Fruit fly (Drosophila melanogaster) whole organism, prepupa: ENCODE results near the gene CG33510.

Source experiments
- Blimp-1 ChIP-seq: fragments of 200-800 bp; sonication (Bioruptor generic); optimal IDR thresholded peaks from 3 replicates; lab custom pipeline; 2017; ENCODE audit warnings: missing biosample characterization, missing genetic modification characterization, mild to moderate bottlenecking, moderate library complexity, missing genetic modification reagents
- CG10669 ChIP-seq: fragments of 200-800 bp; sonication (Bioruptor generic); optimal IDR thresholded peaks from 3 replicates; lab custom pipeline; 2018; ENCODE audit warnings: missing biosample characterization, mild to moderate bottlenecking, missing genetic modification characterization, moderate library complexity
- CG11294 ChIP-seq: fragments of 200-800 bp; sonication (Bioruptor generic); IDR thresholded peaks from 2 replicates; pipeline ENCODE4 v1.3.6; 2022; ENCODE audit warnings: missing biosample characterization, missing genetic modification characterization
- CG11762 ChIP-seq: fragments of 200-800 bp; sonication (Bioruptor generic); optimal IDR thresholded peaks from 3 replicates; lab custom pipeline; 2016; ENCODE audit warnings: missing biosample characterization, missing genetic modification characterization; ENCODE audit not compliant: insufficient read depth
- CG15336 ChIP-seq: fragments of 200-800 bp; sonication (Bioruptor generic); IDR thresholded peaks from 2 replicates; pipeline ENCODE4 v1.3.6; 2022; ENCODE audit warnings: missing biosample characterization, missing genetic modification characterization
- CG1621 ChIP-seq: fragments of 200-800 bp; sonication (Bioruptor generic); optimal IDR thresholded peaks from 3 replicates; lab custom pipeline; 2018; ENCODE audit warnings: missing biosample characterization, mild to moderate bottlenecking, missing genetic modification characterization
- CG3032 ChIP-seq: fragments of 200-800 bp; optimal IDR thresholded peaks from 2 replicates; lab custom pipeline; 2019; ENCODE audit warnings: missing biosample characterization, mild to moderate bottlenecking, missing genetic modification characterization, moderate library complexity
- CG31627 ChIP-seq: fragments of 200-800 bp; sonication (Bioruptor generic); optimal IDR thresholded peaks from 3 replicates; lab custom pipeline; 2016; ENCODE audit warnings: missing biosample characterization, missing genetic modification characterization
- CG32006 ChIP-seq: fragments of 200-800 bp; sonication (Bioruptor generic); optimal IDR thresholded peaks from 3 replicates; lab custom pipeline; 2017; ENCODE audit warnings: missing biosample characterization, mild to moderate bottlenecking, missing genetic modification characterization
- CG34406 ChIP-seq: fragments of 200-800 bp; sonication (Bioruptor generic); optimal IDR thresholded peaks from 3 replicates; lab custom pipeline; 2016; ENCODE audit warnings: missing biosample characterization, missing genetic modification characterization
- CG3919 ChIP-seq: fragments of 200-800 bp; sonication (Bioruptor generic); optimal IDR thresholded peaks from 3 replicates; lab custom pipeline; 2016; ENCODE audit warnings: missing biosample characterization, missing genetic modification characterization
- CG6276 ChIP-seq: fragments of 200-800 bp; sonication (Bioruptor generic); optimal IDR thresholded peaks from 2 replicates; lab custom pipeline; 2017; ENCODE audit warnings: missing biosample characterization, mild to moderate bottlenecking, missing genetic modification characterization
- CG6792 ChIP-seq: fragments of 200-800 bp; sonication (Bioruptor generic); optimal IDR thresholded peaks from 3 replicates; lab custom pipeline; 2016; ENCODE audit warnings: missing biosample characterization, missing genetic modification characterization
- CG6808 ChIP-seq: fragments of 200-800 bp; sonication (Bioruptor generic); optimal IDR thresholded peaks from 3 replicates; lab custom pipeline; 2017; ENCODE audit warnings: missing biosample characterization, missing genetic modification characterization, mild to moderate bottlenecking, moderate library complexity, missing genetic modification reagents
- CG6854 ChIP-seq: fragments of 200-800 bp; sonication (Bioruptor generic); optimal IDR thresholded peaks from 2 replicates; lab custom pipeline; 2017; ENCODE audit warnings: missing biosample characterization, mild to moderate bottlenecking, missing genetic modification characterization
- CG7368 ChIP-seq: fragments of 200-800 bp; sonication (Bioruptor generic); optimal IDR thresholded peaks from 3 replicates; lab custom pipeline; 2016; ENCODE audit warnings: missing biosample characterization, missing genetic modification characterization
- CG8632 ChIP-seq: fragments of 200-800 bp; sonication (Bioruptor generic); optimal IDR thresholded peaks from 3 replicates; lab custom pipeline; 2016; ENCODE audit warnings: missing biosample characterization, missing genetic modification characterization
- Eip93F ChIP-seq: fragments of 200-800 bp; sonication (Bioruptor generic); optimal IDR thresholded peaks from 2 replicates; lab custom pipeline; 2016; ENCODE audit warnings: missing biosample characterization, mild to moderate bottlenecking, missing genetic modification characterization
- Ets21C ChIP-seq: fragments of 200-800 bp; sonication (Bioruptor generic); optimal IDR thresholded peaks from 3 replicates; lab custom pipeline; 2016; ENCODE audit warnings: missing biosample characterization, missing genetic modification characterization
- Ets96B ChIP-seq: fragments of 200-800 bp; optimal IDR thresholded peaks from 2 replicates; lab custom pipeline; 2019; ENCODE audit warnings: missing biosample characterization, mild to moderate bottlenecking, missing genetic modification characterization, moderate library complexity
- Gug ChIP-seq: fragments of 200-800 bp; sonication (Bioruptor generic); IDR thresholded peaks from 2 replicates; pipeline ENCODE4 v1.3.6; 2022; ENCODE audit warnings: missing biosample characterization, missing genetic modification characterization
- Hr39 ChIP-seq: fragments of 200-800 bp; sonication (Bioruptor generic); optimal IDR thresholded peaks from 2 replicates; lab custom pipeline; 2016; ENCODE audit warnings: missing biosample characterization, missing genetic modification characterization
- Lpt ChIP-seq: fragments of 200-800 bp; sonication (Bioruptor generic); optimal IDR thresholded peaks from 3 replicates; lab custom pipeline; 2016; ENCODE audit warnings: missing biosample characterization, missing genetic modification characterization
- OdsH ChIP-seq: fragments of 200-800 bp; sonication (Bioruptor generic); optimal IDR thresholded peaks from 3 replicates; lab custom pipeline; 2016; ENCODE audit warnings: missing biosample characterization, missing genetic modification characterization
- Smox ChIP-seq: fragments of 200-800 bp; sonication (Bioruptor generic); optimal IDR thresholded peaks from 3 replicates; lab custom pipeline; 2016; ENCODE audit warnings: missing biosample characterization, missing genetic modification characterization
- Sox14 ChIP-seq: fragments of 200-800 bp; sonication (Bioruptor generic); optimal IDR thresholded peaks from 3 replicates; lab custom pipeline; 2016; ENCODE audit warnings: missing biosample characterization, missing genetic modification characterization
- Sox15 ChIP-seq: fragments of 200-800 bp; sonication (Bioruptor generic); optimal IDR thresholded peaks from 3 replicates; lab custom pipeline; 2016; ENCODE audit warnings: missing biosample characterization, missing genetic modification characterization
- acj6 ChIP-seq: fragments of 200-800 bp; sonication (Bioruptor generic); optimal IDR thresholded peaks from 3 replicates; lab custom pipeline; 2016; ENCODE audit warnings: missing biosample characterization, missing genetic modification characterization
- dsx ChIP-seq: fragments of 200-800 bp; optimal IDR thresholded peaks from 3 replicates; lab custom pipeline; 2019; ENCODE audit warnings: missing biosample characterization, mild to moderate bottlenecking, missing genetic modification characterization, moderate library complexity; ENCODE audit not compliant: poor library complexity, severe bottlenecking
- eg ChIP-seq: fragments of 200-800 bp; sonication (Bioruptor generic); IDR thresholded peaks from 3 replicates; pipeline ENCODE4 v1.3.6; 2022; ENCODE audit warnings: missing biosample characterization, missing genetic modification characterization
- fd59A ChIP-seq: fragments of 200-800 bp; sonication (Bioruptor generic); optimal IDR thresholded peaks from 2 replicates; lab custom pipeline; 2017; ENCODE audit warnings: missing biosample characterization, mild to moderate bottlenecking, missing genetic modification characterization, missing genetic modification reagents
- fkh ChIP-seq: fragments of 200-800 bp; sonication (Bioruptor generic); optimal IDR thresholded peaks from 3 replicates; lab custom pipeline; 2017; ENCODE audit warnings: missing biosample characterization, mild to moderate bottlenecking, missing genetic modification characterization, moderate library complexity
- net ChIP-seq: fragments of 200-800 bp; sonication (Bioruptor generic); optimal IDR thresholded peaks from 3 replicates; lab custom pipeline; 2016; ENCODE audit warnings: missing biosample characterization, missing genetic modification characterization
- pdm3 ChIP-seq: fragments of 200-800 bp; sonication (Bioruptor generic); optimal IDR thresholded peaks from 3 replicates; lab custom pipeline; 2016; ENCODE audit warnings: missing biosample characterization, missing genetic modification characterization
- spab ChIP-seq: fragments of 200-800 bp; sonication (Bioruptor generic); optimal IDR thresholded peaks from 2 replicates; lab custom pipeline; 2017; ENCODE audit warnings: missing biosample characterization, mild to moderate bottlenecking, missing genetic modification characterization, missing genetic modification reagents
- ss ChIP-seq, 2 experiments: fragments of 200-800 bp; sonication (Bioruptor generic); optimal IDR thresholded peaks; 2 replicates in 1 of 2; 3 replicates in 1 of 2; lab custom pipeline; 2017 to 2018; ENCODE audit warnings: mild to moderate bottlenecking in 2 of 2, missing biosample characterization in 2 of 2, missing genetic modification characterization in 2 of 2, moderate library complexity in 1 of 2
- svp ChIP-seq: fragments of 200-800 bp; sonication (Bioruptor generic); peaks from one replicate; lab custom pipeline; 2016; ENCODE audit warnings: missing biosample characterization, missing genetic modification characterization
- topi ChIP-seq: fragments of 200-800 bp; sonication (Bioruptor generic); optimal IDR thresholded peaks from 3 replicates; lab custom pipeline; 2016; ENCODE audit warnings: missing biosample characterization, missing genetic modification characterization
- vri ChIP-seq: fragments of 200-800 bp; sonication (Bioruptor generic); optimal IDR thresholded peaks from 3 replicates; lab custom pipeline; 2016; ENCODE audit warnings: missing biosample characterization, mild to moderate bottlenecking, missing genetic modification characterization

The CG33510 gene

dm6 chr2L:21096448-21096994 lies 12.4 kb upstream of the CG33510 start, which contains the start of gene CG34136 (continued):
- TF ChIP-seq eg (GFP tag; lab: Robert Waterston, UW) (peak; percentile 85), svp (GFP tag; lab: Kevin White, UChicago) (peak; percentile 96), CG32006 (GFP tag; lab: Kevin White, UChicago) (peak; percentile 77), CG3032 (tag; lab: Kevin White, UChicago) (peak; percentile 51), CG31627 (GFP tag; lab: Kevin White, UChicago) (peak; percentile 21), CG11294 (GFP tag; lab: Robert Waterston, UW) (0 out of 2 replicates have a peak, but pooled peaks have one; percentile 28), acj6 (peak; percentile 46), Sox15 (no peak), OdsH (GFP tag; lab: Kevin White, UChicago) (peak; percentile 58), dsx (GFP tag; lab: Kevin White, UChicago) (no peak), Lpt (GFP tag; lab: Kevin White, UChicago) (peak; percentile 27), CG6276 (GFP tag; lab: Kevin White, UChicago) (peak; percentile 71), CG3919 (GFP tag; lab: Kevin White, UChicago) (peak; percentile 55), CG7368 (GFP tag; lab: Kevin White, UChicago) (peak; percentile 52), Smox (GFP tag; lab: Kevin White, UChicago) (peak; percentile 3), topi (GFP tag; lab: Kevin White, UChicago) (peak; percentile 50), CG6808 (GFP tag; lab: Kevin White, UChicago) (peak; percentile 44), net (peak; percentile 71), fkh (no peak), CG10669 (GFP tag; lab: Kevin White, UChicago) (peak; percentile 53), CG8632 (GFP tag; lab: Kevin White, UChicago) (peak; percentile 25)

- no peak for TF ChIP-seq CG11294 (GFP tag; lab: Robert Waterston, UW)
- TF ChIP-seq Blimp-1 (GFP tag; lab: Kevin White, UChicago), result peak; percentile 65
These were observed 6.8 kb upstream of the CG33510 start, which contains the start of gene CG14397 for dm6 chr2L:21090958-21091357. CG14397 (plus strand) TSS chr2L:21091227.

- TF ChIP-seq Hr39 (GFP tag; lab: Kevin White, UChicago) (no peak), CG1621 (tag; lab: Kevin White, UChicago) (no peak), CG15336 (no peak), svp (GFP tag; lab: Kevin White, UChicago) (no peak), vri (GFP tag; lab: Kevin White, UChicago) (no peak), Sox14 (GFP tag; lab: Kevin White, UChicago) (no peak), CG3032 (tag; lab: Kevin White, UChicago) (no peak), Blimp-1 (GFP tag; lab: Kevin White, UChicago) (no peak), CG7368 (GFP tag; lab: Kevin White, UChicago) (no peak), CG6854 (GFP tag; lab: Kevin White, UChicago) (no peak), CG11762 (GFP tag; lab: Kevin White, UChicago) (no peak), CG34406 (GFP tag; lab: Kevin White, UChicago) (no peak), fd59A (GFP tag; lab: Kevin White, UChicago) (no peak), pdm3 (GFP tag; lab: Kevin White, UChicago) (no peak)
These were observed 4.9 kb upstream of the CG33510 start, which contains the start of gene CG9259 for dm6 chr2L:21089075-21089474. CG9259 (plus strand) TSS chr2L:21089375.

dm6 chr2L:21088651-21089050 lies 4.5 kb upstream of the CG33510 start, which contains the start of gene ppk13:
ppk13 (minus strand) TSS chr2L:21088751.
- TF ChIP-seq Ets21C (no peak), Hr39 (GFP tag; lab: Kevin White, UChicago) (no peak), eg (GFP tag; lab: Robert Waterston, UW) (no peak), CG15336 (no peak), spab (GFP tag; lab: Kevin White, UChicago) (no peak), CG3919 (GFP tag; lab: Kevin White, UChicago) (no peak), Gug (no peak), acj6 (no peak), CG1621 (tag; lab: Kevin White, UChicago) (no peak), CG6792 (GFP tag; lab: Kevin White, UChicago) (no peak), net (no peak), CG31627 (GFP tag; lab: Kevin White, UChicago) (no peak), Eip93F (GFP tag; lab: Kevin White, UChicago) (no peak), ss (GFP tag; optimal IDR thresholded peaks at IDR 0.05; lab: Kevin White, UChicago) (no peak), fd59A (GFP tag; lab: Kevin White, UChicago) (no peak), svp (GFP tag; lab: Kevin White, UChicago) (no peak), Ets96B (tag; lab: Kevin White, UChicago) (no peak), CG8632 (GFP tag; lab: Kevin White, UChicago) (no peak), CG34406 (GFP tag; lab: Kevin White, UChicago) (no peak), vri (GFP tag; lab: Kevin White, UChicago) (no peak)
